Fruit fly (Drosophila melanogaster) whole organism, embryonic: ENCODE results near the gene CG43321.

Experiments
- Adf1 ChIP-seq: fragments of 200-800 bp; sonication (Bioruptor generic); IDR thresholded peaks from 2 replicates; pipeline ENCODE4 v1.3.6; 2022; ENCODE audit warnings: missing biosample characterization, missing genetic modification characterization
- CG10462 ChIP-seq: fragments of 200-800 bp; sonication (Bioruptor generic); optimal IDR thresholded peaks from 2 replicates; lab custom pipeline; 2016; ENCODE audit warnings: missing biosample characterization, missing genetic modification characterization
- CG12219 ChIP-seq: fragments of 200-800 bp; sonication (Bioruptor generic); optimal IDR thresholded peaks from 3 replicates; lab custom pipeline; 2018; ENCODE audit warnings: missing biosample characterization, mild to moderate bottlenecking, missing genetic modification characterization
- CG12299 ChIP-seq: fragments of 200-800 bp; sonication (Bioruptor generic); optimal IDR thresholded peaks from 2 replicates; lab custom pipeline; 2018; ENCODE audit warnings: missing biosample characterization, mild to moderate bottlenecking, missing genetic modification characterization
- CG12744 ChIP-seq: fragments of 200-800 bp; sonication (Bioruptor generic); optimal IDR thresholded peaks from 2 replicates; lab custom pipeline; 2016; ENCODE audit warnings: missing biosample characterization, missing genetic modification characterization
- CG12769 ChIP-seq: fragments of 200-800 bp; sonication (Bioruptor generic); optimal IDR thresholded peaks from 2 replicates; lab custom pipeline; 2019; ENCODE audit warnings: missing biosample characterization, mild to moderate bottlenecking, missing genetic modification characterization, moderate library complexity
- CG1602 ChIP-seq: fragments of 200-800 bp; sonication (Bioruptor generic); optimal IDR thresholded peaks from 3 replicates; lab custom pipeline; 2016; ENCODE audit warnings: missing biosample characterization, missing genetic modification characterization
- CG16813 ChIP-seq: fragments of 200-800 bp; sonication (Bioruptor generic); IDR thresholded peaks from 3 replicates; pipeline ENCODE4 v1.3.6; 2022; ENCODE audit warnings: missing biosample characterization, missing genetic modification characterization; ENCODE audit not compliant: partially characterized antibody
- CG17568 ChIP-seq: fragments of 200-800 bp; sonication (Bioruptor generic); optimal IDR thresholded peaks from 2 replicates; lab custom pipeline; 2018; ENCODE audit warnings: missing biosample characterization, mild to moderate bottlenecking, missing genetic modification characterization, moderate library complexity
- CG6683 ChIP-seq: fragments of 200-800 bp; sonication (Bioruptor generic); optimal IDR thresholded peaks from 2 replicates; lab custom pipeline; 2017; ENCODE audit warnings: missing biosample characterization, mild to moderate bottlenecking, missing genetic modification characterization, missing genetic modification reagents
- CG6689 ChIP-seq: fragments of 200-800 bp; sonication (Bioruptor generic); IDR thresholded peaks from 2 replicates; pipeline ENCODE4 v1.3.6; 2022; ENCODE audit warnings: missing biosample characterization, missing genetic modification characterization
- CG7357 ChIP-seq: fragments of 200-800 bp; sonication (Bioruptor generic); IDR thresholded peaks from 3 replicates; pipeline ENCODE4 v1.3.6; 2022; ENCODE audit warnings: missing biosample characterization, missing genetic modification characterization
- CG9727 ChIP-seq: fragments of 200-800 bp; sonication (Bioruptor generic); optimal IDR thresholded peaks from 3 replicates; lab custom pipeline; 2017; ENCODE audit warnings: missing biosample characterization, mild to moderate bottlenecking, missing genetic modification characterization
- CG9817 ChIP-seq: fragments of 200-800 bp; sonication (Bioruptor generic); optimal IDR thresholded peaks from 2 replicates; lab custom pipeline; 2018; ENCODE audit warnings: missing biosample characterization, mild to moderate bottlenecking, missing genetic modification characterization, moderate library complexity
- Doc3 ChIP-seq: fragments of 200-800 bp; sonication (Bioruptor generic); IDR thresholded peaks from 3 replicates; pipeline ENCODE4 v1.3.6; 2022; ENCODE audit warnings: missing biosample characterization, missing genetic modification characterization; ENCODE audit not compliant: partially characterized antibody
- Drgx ChIP-seq: fragments of 200-800 bp; sonication (Bioruptor generic); IDR thresholded peaks from 2 replicates; pipeline ENCODE4 v1.3.6; 2022; ENCODE audit warnings: missing biosample characterization, missing genetic modification characterization
- Lhr ChIP-seq: fragments of 200-800 bp; sonication (Bioruptor generic); optimal IDR thresholded peaks from 3 replicates; lab custom pipeline; 2017; ENCODE audit warnings: mild to moderate bottlenecking, missing biosample characterization, missing genetic modification reagents, missing genetic modification characterization
- MBD-R2 ChIP-seq: fragments of 200-800 bp; sonication (Bioruptor generic); IDR thresholded peaks from 2 replicates; pipeline ENCODE4 v1.3.6; 2022; ENCODE audit warnings: missing biosample characterization, missing genetic modification characterization
- Nf-YC ChIP-seq: fragments of 200-800 bp; optimal IDR thresholded peaks from 3 replicates; lab custom pipeline; 2019; ENCODE audit warnings: missing biosample characterization, mild to moderate bottlenecking, missing genetic modification characterization, moderate library complexity
- Oli ChIP-seq: fragments of 200-800 bp; sonication (Bioruptor generic); optimal IDR thresholded peaks from 2 replicates; lab custom pipeline; 2018; ENCODE audit warnings: missing biosample characterization, mild to moderate bottlenecking, missing genetic modification characterization, moderate library complexity
- Ravus ChIP-seq: fragments of 200-800 bp; sonication (Bioruptor generic); IDR thresholded peaks from 2 replicates; pipeline ENCODE4 v1.3.6; 2022; ENCODE audit warnings: missing biosample characterization, missing genetic modification characterization
- Rfx ChIP-seq: fragments of 200-800 bp; sonication (Bioruptor generic); IDR thresholded peaks from 2 replicates; pipeline ENCODE4 v1.3.6; 2022; ENCODE audit warnings: missing biosample characterization, missing genetic modification characterization
- Rx ChIP-seq: fragments of 200-800 bp; sonication (Bioruptor generic); IDR thresholded peaks from 2 replicates; pipeline ENCODE4 v1.3.6; 2022; ENCODE audit warnings: missing biosample characterization, missing genetic modification characterization
- Sry-δ ChIP-seq: fragments of 200-800 bp; sonication (Bioruptor generic); optimal IDR thresholded peaks from 2 replicates; lab custom pipeline; 2016; ENCODE audit warnings: missing biosample characterization, missing genetic modification characterization
- TFAM ChIP-seq: fragments of 200-800 bp; sonication (Bioruptor generic); optimal IDR thresholded peaks from 2 replicates; lab custom pipeline; 2017; ENCODE audit warnings: missing biosample characterization, missing genetic modification characterization, inconsistent platforms
- ap ChIP-seq: fragments of 200-800 bp; sonication (Bioruptor generic); IDR thresholded peaks from 2 replicates; pipeline ENCODE4 v1.3.6; 2022; ENCODE audit warnings: missing biosample characterization, missing genetic modification characterization
- ase ChIP-seq: fragments of 200-800 bp; sonication (Bioruptor generic); IDR thresholded peaks from 3 replicates; pipeline ENCODE4 v1.3.6; 2022; ENCODE audit warnings: missing biosample characterization, missing genetic modification characterization
- bowl ChIP-seq: fragments of 200-800 bp; sonication (Bioruptor generic); IDR thresholded peaks from 2 replicates; pipeline ENCODE4 v1.3.6; 2022; ENCODE audit warnings: missing biosample characterization, missing genetic modification characterization
- cas ChIP-seq: fragments of 200-800 bp; sonication (Bioruptor generic); IDR thresholded peaks from 2 replicates; pipeline ENCODE4 v1.3.6; 2022; ENCODE audit warnings: missing biosample characterization, missing genetic modification characterization
- chinmo ChIP-seq: fragments of 200-800 bp; sonication (Bioruptor generic); IDR thresholded peaks from 4 replicates; pipeline ENCODE4 v1.3.6; 2022; ENCODE audit warnings: missing biosample characterization, missing genetic modification characterization; ENCODE audit not compliant: partially characterized antibody
- ewg ChIP-seq: fragments of 200-800 bp; sonication (Bioruptor generic); optimal IDR thresholded peaks from 3 replicates; lab custom pipeline; 2017; ENCODE audit warnings: mild to moderate bottlenecking, missing biosample characterization, missing genetic modification reagents, missing genetic modification characterization
- fd64A ChIP-seq: fragments of 200-800 bp; sonication (Bioruptor generic); optimal IDR thresholded peaks from 3 replicates; lab custom pipeline; 2018; ENCODE audit warnings: missing biosample characterization, mild to moderate bottlenecking, missing genetic modification characterization
- gce ChIP-seq: fragments of 200-800 bp; sonication (Bioruptor generic); IDR thresholded peaks from 3 replicates; pipeline ENCODE4 v1.3.6; 2022; ENCODE audit warnings: missing biosample characterization, missing genetic modification characterization
- gcm ChIP-seq: fragments of 200-800 bp; sonication (Bioruptor generic); optimal IDR thresholded peaks from 2 replicates; lab custom pipeline; 2019; ENCODE audit warnings: missing biosample characterization, mild to moderate bottlenecking, missing genetic modification characterization, moderate library complexity
- gcm2 ChIP-seq: fragments of 200-800 bp; sonication (Bioruptor generic); optimal IDR thresholded peaks from 2 replicates; lab custom pipeline; 2016; ENCODE audit warnings: missing biosample characterization, missing genetic modification characterization
- her ChIP-seq: fragments of 200-800 bp; sonication (Bioruptor generic); optimal IDR thresholded peaks from 2 replicates; lab custom pipeline; 2016; ENCODE audit warnings: missing biosample characterization, missing genetic modification characterization
- kay ChIP-seq: fragments of 200-800 bp; sonication (Bioruptor generic); optimal IDR thresholded peaks from 2 replicates; lab custom pipeline; 2016; ENCODE audit warnings: missing biosample characterization, missing genetic modification characterization
- lmd ChIP-seq: fragments of 200-800 bp; sonication (Bioruptor generic); IDR thresholded peaks from 2 replicates; pipeline ENCODE4 v1.3.6; 2022; ENCODE audit warnings: missing biosample characterization, missing genetic modification characterization
- nerfin-2 ChIP-seq: fragments of 200-800 bp; sonication (Bioruptor generic); IDR thresholded peaks from 2 replicates; pipeline ENCODE4 v1.3.6; 2022; ENCODE audit warnings: missing biosample characterization, missing genetic modification characterization; ENCODE audit not compliant: partially characterized antibody
- nmo ChIP-seq: fragments of 200-800 bp; sonication (Bioruptor generic); optimal IDR thresholded peaks from 2 replicates; lab custom pipeline; 2018; ENCODE audit warnings: missing biosample characterization, mild to moderate bottlenecking, missing genetic modification characterization, moderate library complexity
- org-1 ChIP-seq: fragments of 200-800 bp; sonication (Bioruptor generic); optimal IDR thresholded peaks from 2 replicates; lab custom pipeline; 2017; ENCODE audit warnings: missing biosample characterization, missing genetic modification characterization
- pan ChIP-seq, 4 experiments: fragments of >200 bp in 3 of 4; fragments of 200-800 bp in 1 of 4; sonication (Bioruptor generic) in 1 of 4; optimal IDR thresholded peaks in 3 of 4; IDR thresholded peaks in 1 of 4; 2 replicates each; pipeline versions ENCODE4 v1.3.6 to Lab custom; 2017 to 2022; ENCODE audit warnings: missing biosample characterization in 2 of 4, missing genetic modification characterization in 2 of 4, mixed read lengths in 1 of 4
- repo ChIP-seq: fragments of 200-800 bp; sonication (Bioruptor generic); optimal IDR thresholded peaks from 2 replicates; lab custom pipeline; 2016; ENCODE audit warnings: missing biosample characterization, missing genetic modification characterization
- run ChIP-seq: fragments of 200-800 bp; sonication (Bioruptor generic); optimal IDR thresholded peaks from 3 replicates; lab custom pipeline; 2018; ENCODE audit warnings: missing biosample characterization, mild to moderate bottlenecking, missing genetic modification characterization
- schlank ChIP-seq: fragments of 200-800 bp; sonication (Bioruptor generic); optimal IDR thresholded peaks from 2 replicates; lab custom pipeline; 2018; ENCODE audit warnings: missing biosample characterization, mild to moderate bottlenecking, missing genetic modification characterization
- sug ChIP-seq: fragments of 200-800 bp; optimal IDR thresholded peaks from 2 replicates; lab custom pipeline; 2019; ENCODE audit warnings: missing biosample characterization, mild to moderate bottlenecking, missing genetic modification characterization, moderate library complexity
- tin ChIP-seq: fragments of 200-800 bp; sonication (Bioruptor generic); optimal IDR thresholded peaks from 3 replicates; lab custom pipeline; 2016; ENCODE audit warnings: missing biosample characterization, missing genetic modification characterization
- unpg ChIP-seq: fragments of 200-800 bp; sonication (Bioruptor generic); optimal IDR thresholded peaks from 3 replicates; lab custom pipeline; 2018; ENCODE audit warnings: missing biosample characterization, mild to moderate bottlenecking, missing genetic modification characterization, moderate library complexity
- wor ChIP-seq: fragments of 200-800 bp; sonication (Bioruptor generic); IDR thresholded peaks from 2 replicates; pipeline ENCODE4 v1.3.6; 2022; ENCODE audit warnings: missing biosample characterization, missing genetic modification characterization

CG43321 gene

DNA sequence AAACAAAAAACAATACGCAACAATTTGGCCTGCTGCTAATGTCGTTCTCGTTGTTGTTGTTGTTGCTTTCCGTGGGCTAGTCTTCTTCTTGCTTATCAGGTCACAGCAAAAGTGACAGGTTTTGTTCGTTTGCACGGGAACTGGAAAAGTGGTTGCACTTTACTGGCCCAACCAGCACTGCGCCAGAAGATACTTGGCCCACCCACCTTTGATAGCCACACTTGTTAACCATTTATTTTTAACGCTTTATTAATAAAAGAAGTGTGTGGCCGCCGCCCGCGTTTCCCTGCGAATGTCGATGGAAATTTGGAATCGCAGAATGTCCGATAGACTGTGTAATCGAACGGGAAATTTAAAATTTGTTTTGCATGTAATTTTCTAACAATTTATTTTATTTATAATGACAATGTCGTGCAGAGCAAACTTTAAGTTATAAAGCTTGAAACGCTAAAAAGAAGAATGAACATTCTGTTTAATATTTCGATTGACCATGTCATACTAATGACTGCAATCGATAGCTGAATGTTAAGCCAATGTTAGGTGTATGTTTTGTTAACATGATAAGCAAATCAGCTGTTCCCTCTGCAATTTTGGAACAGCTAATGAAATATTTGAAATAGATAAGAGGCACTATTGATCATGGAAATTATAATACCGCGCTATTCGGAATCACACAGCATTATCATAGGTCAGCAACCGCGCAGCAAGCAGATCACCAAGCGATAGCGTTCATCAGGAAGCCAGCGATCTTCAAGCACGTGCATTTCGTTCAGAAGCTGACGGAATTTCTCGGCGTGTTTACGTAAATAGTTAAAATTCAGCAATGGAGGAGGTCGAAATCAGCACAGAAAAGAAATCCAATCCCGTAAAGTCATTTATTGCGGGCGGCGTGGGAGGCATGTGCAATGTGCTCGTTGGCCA lies 15.2 kb downstream of the CG43321 start, which contains the start of the genes CG31908 and MME1 (continued):
- TF ChIP-seq lmd (GFP tag; lab: Robert Waterston, UW), result no peak
- TF ChIP-seq repo (GFP tag; lab: Kevin White, UChicago), result no peak
- peak; percentile 28; the same call in 1 of the 2 replicates for TF ChIP-seq Rfx (GFP tag; lab: Robert Waterston, UW)
- TF ChIP-seq nerfin-2, result peak; percentile 91
- no peak for TF ChIP-seq ase
- TF ChIP-seq CG6683 (GFP tag; lab: Kevin White, UChicago), result no peak
- TF ChIP-seq tin (GFP tag; lab: Kevin White, UChicago), result no peak
- TF ChIP-seq Doc3, result peak; percentile 79
- peak; percentile 75 for TF ChIP-seq CG16813 (GFP tag; lab: Robert Waterston, UW)
- no peak for TF ChIP-seq bowl (GFP tag; lab: Robert Waterston, UW)
- no peak for TF ChIP-seq CG10462 (GFP tag; lab: Kevin White, UChicago)
- TF ChIP-seq schlank (tag; lab: Kevin White, UChicago), result no peak
- no peak for TF ChIP-seq Lhr
- no peak for TF ChIP-seq Adf1 (GFP tag; lab: Robert Waterston, UW)
- TF ChIP-seq ap, result no peak
- TF ChIP-seq gcm, result no peak
- no peak for TF ChIP-seq Oli
- TF ChIP-seq chinmo (GFP tag; lab: Robert Waterston, UW), result 0 out of 4 replicates have a peak, but pooled peaks have one; percentile 52
- no peak for TF ChIP-seq fd64A (GFP tag; lab: Kevin White, UChicago)
- no peak for TF ChIP-seq CG9817 (tag; lab: Kevin White, UChicago)
- TF ChIP-seq CG17568 (GFP tag; lab: Kevin White, UChicago), result no peak
- no peak for TF ChIP-seq CG12299 (tag; lab: Kevin White, UChicago)
- TF ChIP-seq Sry-δ (GFP tag; lab: Kevin White, UChicago), result peak; percentile 56
- no peak for TF ChIP-seq org-1 (GFP tag; lab: Kevin White, UChicago)
- TF ChIP-seq CG12219 (GFP tag; lab: Kevin White, UChicago), result no peak
- peak; percentile 41 for TF ChIP-seq nmo (GFP tag; lab: Kevin White, UChicago)
- no peak for TF ChIP-seq pan (optimal IDR thresholded peaks at IDR 0.05; lab: Kevin White, UChicago)
- TF ChIP-seq pan (GFP tag; optimal IDR thresholded peaks at IDR 0.05 in 1 of 2, IDR thresholded peaks at IDR 0.05 in 1 of 2), result no peak
- no peak for TF ChIP-seq CG1602 (GFP tag; lab: Kevin White, UChicago)
- no peak for TF ChIP-seq ewg (GFP tag; lab: Kevin White, UChicago)
- no peak for TF ChIP-seq TFAM (GFP tag; lab: Kevin White, UChicago)
- TF ChIP-seq gce, result no peak
- no peak for TF ChIP-seq CG6689 (GFP tag; lab: Robert Waterston, UW)
- peak; percentile 4 for TF ChIP-seq her (GFP tag; lab: Kevin White, UChicago)
- TF ChIP-seq Ravus (GFP tag; lab: Robert Waterston, UW), result no peak
- peak; percentile 57 for TF ChIP-seq MBD-R2 (GFP tag; lab: Robert Waterston, UW)
- TF ChIP-seq gcm2 (GFP tag; lab: Kevin White, UChicago), result no peak
- TF ChIP-seq run (tag; lab: Kevin White, UChicago), result no peak
- no peak for TF ChIP-seq Drgx (GFP tag; lab: Robert Waterston, UW)
- no peak for TF ChIP-seq cas (GFP tag; lab: Robert Waterston, UW)
- TF ChIP-seq Nf-YC (tag; lab: Kevin White, UChicago), result peak; percentile 16
- no peak for TF ChIP-seq wor (GFP tag; lab: Robert Waterston, UW)
- TF ChIP-seq CG7357 (GFP tag; lab: Robert Waterston, UW), result no peak
- TF ChIP-seq CG12744 (GFP tag; lab: Kevin White, UChicago), result no peak
- no peak for TF ChIP-seq CG12769 (tag; lab: Kevin White, UChicago)
- no peak for TF ChIP-seq sug (tag; lab: Kevin White, UChicago)
- no peak for TF ChIP-seq CG9727 (GFP tag; lab: Kevin White, UChicago)
- peak; percentile 11 for TF ChIP-seq kay (GFP tag; lab: Kevin White, UChicago)
- TF ChIP-seq Rx (GFP tag; lab: Robert Waterston, UW), result no peak
- peak; percentile 12 for TF ChIP-seq unpg
